Fruit fly (Drosophila melanogaster): ENCODE results near the gene CG42831.

- TF ChIP-seq CTCF (optimal IDR thresholded peaks at IDR 0.05) (no peak), CG8478 (optimal IDR thresholded peaks at IDR 0.05) (no peak)
Measured at dm6 chr3L:10827348-10827747, 12.7 kb downstream of the CG42831 start.

All from S2 (cell line).